Worm (Caenorhabditis elegans) whole organism, young adult: Measurements from ENCODE around the gene T27F7.12.

Experiments used
- akir-1 ChIP-seq: fragments of 200-800 bp; sonication (Bioruptor generic); optimal IDR thresholded peaks from 2 replicates; lab custom pipeline; 2018; ENCODE audit warnings: mild to moderate bottlenecking, missing genetic modification characterization, moderate library complexity, missing compliant biosample characterization
- ceh-40 ChIP-seq: fragments of 200-800 bp; sonication (Bioruptor generic); IDR thresholded peaks from 2 replicates; pipeline ENCODE4 v1.3.6; 2022; ENCODE audit warnings: missing genetic modification characterization, missing compliant biosample characterization
- fkh-3 ChIP-seq: sonication (generic microtip); optimal IDR thresholded peaks from 2 replicates; lab custom pipeline; 2016; ENCODE audit warnings: mild to moderate bottlenecking, missing genetic modification characterization, missing compliant biosample characterization

ce11 chrII:4985961-4986503 is 3.9 kb upstream of the T27F7.12 start:
- TF ChIP-seq ceh-40 (GFP tag; lab: Robert Waterston, UW) (no peak), fkh-3 (tag; lab: Kevin White, UChicago) (no peak), akir-1 (GFP tag; lab: Kevin White, UChicago) (no peak)
